Worm (Caenorhabditis elegans) whole organism, young adult: ENCODE measurements around the gene F45F2.10.

Source experiments
- B0336.3 ChIP-seq: fragments of 200-800 bp; sonication (Bioruptor generic); IDR thresholded peaks from 2 replicates; pipeline ENCODE4 v1.3.6; 2022; ENCODE audit warnings: missing genetic modification characterization, missing compliant biosample characterization
- D2030.7 ChIP-seq: fragments of 200-800 bp; sonication (Bioruptor generic); IDR thresholded peaks from 2 replicates; pipeline ENCODE4 v1.3.6; 2022; ENCODE audit warnings: missing genetic modification reagents, missing genetic modification characterization, missing compliant biosample characterization
- F10E7.11 ChIP-seq: sonication (generic microtip); optimal IDR thresholded peaks from 2 replicates; lab custom pipeline; 2017; ENCODE audit warnings: mild to moderate bottlenecking, missing genetic modification characterization, moderate library complexity, missing compliant biosample characterization
- F23B12.7 ChIP-seq: sonication (generic microtip); optimal IDR thresholded peaks from 2 replicates; lab custom pipeline; 2017; ENCODE audit warnings: missing genetic modification characterization, mild to moderate bottlenecking, missing compliant biosample characterization, antibody characterized with exemption, moderate library complexity; ENCODE audit not compliant: insufficient read depth
- F33H1.4 ChIP-seq: fragments of 200-800 bp; sonication (Bioruptor generic); IDR thresholded peaks from 2 replicates; pipeline ENCODE4 v1.3.6; 2022; ENCODE audit warnings: missing genetic modification reagents, missing genetic modification characterization, missing compliant biosample characterization
- F37B4.10 ChIP-seq: fragments of 200-800 bp; sonication (Bioruptor generic); IDR thresholded peaks from 2 replicates; pipeline ENCODE4 v1.3.6; 2022; ENCODE audit warnings: missing genetic modification characterization, missing compliant biosample characterization
- F55B11.4 ChIP-seq: sonication (generic microtip); optimal IDR thresholded peaks from 2 replicates; lab custom pipeline; 2016; ENCODE audit warnings: missing compliant biosample characterization, missing genetic modification characterization, borderline replicate concordance; ENCODE audit not compliant: insufficient read depth
- F57C9.4 ChIP-seq: sonication (generic microtip); optimal IDR thresholded peaks from 2 replicates; lab custom pipeline; 2017; ENCODE audit warnings: mild to moderate bottlenecking, missing genetic modification characterization, missing compliant biosample characterization
- K12H6.12 ChIP-seq: fragments of 200-800 bp; sonication (Bioruptor generic); optimal IDR thresholded peaks from 2 replicates; lab custom pipeline; 2018; ENCODE audit warnings: mild to moderate bottlenecking, missing genetic modification characterization, missing compliant biosample characterization
- Y56A3A.18 ChIP-seq: fragments of 200-800 bp; sonication (Bioruptor generic); IDR thresholded peaks from 2 replicates; pipeline ENCODE4 v1.3.6; 2022; ENCODE audit warnings: missing genetic modification reagents, missing genetic modification characterization, missing compliant biosample characterization
- Y95B8A.8 ChIP-seq: fragments of 200-800 bp; sonication (Bioruptor generic); IDR thresholded peaks from 2 replicates; pipeline ENCODE4 v1.3.6; 2022; ENCODE audit warnings: missing genetic modification reagents, missing genetic modification characterization, missing compliant biosample characterization
- akir-1 ChIP-seq: fragments of 200-800 bp; sonication (Bioruptor generic); optimal IDR thresholded peaks from 2 replicates; lab custom pipeline; 2018; ENCODE audit warnings: mild to moderate bottlenecking, missing genetic modification characterization, moderate library complexity, missing compliant biosample characterization
- aptf-2 ChIP-seq: fragments of 200-800 bp; sonication (Bioruptor generic); conservative IDR thresholded peaks from 2 replicates; pipeline ENCODE4 v1.3.6; 2022; ENCODE audit warnings: missing genetic modification reagents, missing genetic modification characterization, missing compliant biosample characterization
- attf-3 ChIP-seq: fragments of 200-800 bp; sonication (Bioruptor generic); conservative IDR thresholded peaks from 2 replicates; pipeline ENCODE4 v1.3.6; 2022; ENCODE audit warnings: missing genetic modification reagents, missing genetic modification characterization, missing compliant biosample characterization
- attf-5 ChIP-seq: fragments of 200-800 bp; sonication (Bioruptor generic); optimal IDR thresholded peaks from 2 replicates; lab custom pipeline; 2018; ENCODE audit warnings: mild to moderate bottlenecking, missing genetic modification characterization, missing compliant biosample characterization
- bed-1 ChIP-seq: fragments of 200-800 bp; sonication (Bioruptor generic); IDR thresholded peaks from 2 replicates; pipeline ENCODE4 v1.3.6; 2022; ENCODE audit warnings: missing genetic modification reagents, missing genetic modification characterization, missing compliant biosample characterization
- efl-1 ChIP-seq: fragments of 150-350 bp; optimal IDR thresholded peaks from 2 replicates; lab custom pipeline; 2014; ENCODE audit warnings: missing biosample characterization, missing genetic modification reagents, missing genetic modification characterization
- egl-44 ChIP-seq: fragments of 200-800 bp; sonication (Bioruptor generic); IDR thresholded peaks from 2 replicates; pipeline ENCODE4 v1.3.6; 2022; ENCODE audit warnings: missing genetic modification reagents, missing genetic modification characterization, missing compliant biosample characterization
- him-1 ChIP-seq: sonication (generic microtip); optimal IDR thresholded peaks from 2 replicates; lab custom pipeline; 2016; ENCODE audit warnings: missing genotype, missing genetic modification reagents, missing genetic modification characterization, missing compliant biosample characterization
- hlh-12 ChIP-seq: sonication (generic microtip); optimal IDR thresholded peaks from 2 replicates; lab custom pipeline; 2016; ENCODE audit warnings: missing genetic modification characterization, missing compliant biosample characterization
- hsf-1 ChIP-seq: fragments of 200-800 bp; sonication (Bioruptor generic); IDR thresholded peaks from 2 replicates; pipeline ENCODE4 v1.3.6; 2022; ENCODE audit warnings: missing genetic modification reagents, missing genetic modification characterization, missing compliant biosample characterization
- let-526 ChIP-seq: fragments of 200-800 bp; sonication (Bioruptor generic); IDR thresholded peaks from 2 replicates; pipeline ENCODE4 v1.3.6; 2022; ENCODE audit warnings: missing genetic modification reagents, missing genetic modification characterization, missing compliant biosample characterization
- lin-26 ChIP-seq: fragments of 200-800 bp; sonication (Bioruptor generic); IDR thresholded peaks from 2 replicates; pipeline ENCODE4 v1.3.6; 2022; ENCODE audit warnings: missing genetic modification reagents, missing genetic modification characterization, missing compliant biosample characterization
- lir-1 ChIP-seq: fragments of 200-800 bp; sonication (Bioruptor generic); conservative IDR thresholded peaks from 2 replicates; pipeline ENCODE4 v1.3.6; 2022; ENCODE audit warnings: missing genetic modification reagents, missing genetic modification characterization, missing compliant biosample characterization
- lsy-27 ChIP-seq: sonication (generic microtip); optimal IDR thresholded peaks from 2 replicates; lab custom pipeline; 2017; ENCODE audit warnings: missing genetic modification characterization, mild to moderate bottlenecking, missing compliant biosample characterization, antibody characterized with exemption, missing genotype, borderline replicate concordance; ENCODE audit not compliant: insufficient read depth
- madf-6 ChIP-seq: fragments of 200-800 bp; sonication (Bioruptor generic); IDR thresholded peaks from 2 replicates; pipeline ENCODE4 v1.3.6; 2022; ENCODE audit warnings: missing genetic modification reagents, missing genetic modification characterization, missing compliant biosample characterization
- madf-8 ChIP-seq: fragments of 200-800 bp; sonication (Bioruptor generic); conservative IDR thresholded peaks from 2 replicates; pipeline ENCODE4 v1.3.6; 2022; ENCODE audit warnings: missing genetic modification reagents, missing genetic modification characterization, missing compliant biosample characterization
- mes-4 ChIP-seq: sonication (generic microtip); optimal IDR thresholded peaks from 2 replicates; lab custom pipeline; 2016; ENCODE audit warnings: missing genotype, missing genetic modification characterization, missing compliant biosample characterization
- nfya-2 ChIP-seq: fragments of 200-800 bp; sonication (Bioruptor generic); IDR thresholded peaks from 2 replicates; pipeline ENCODE4 v1.3.6; 2022; ENCODE audit warnings: missing genetic modification reagents, missing genetic modification characterization, missing compliant biosample characterization
- nfyb-1 ChIP-seq: fragments of 200-800 bp; sonication (Bioruptor generic); IDR thresholded peaks from 2 replicates; pipeline ENCODE4 v1.3.6; 2022; ENCODE audit warnings: missing genetic modification reagents, missing genetic modification characterization, missing compliant biosample characterization
- nhr-27 ChIP-seq: fragments of 200-800 bp; sonication (Bioruptor generic); optimal IDR thresholded peaks from 2 replicates; lab custom pipeline; 2018; ENCODE audit warnings: mild to moderate bottlenecking, missing genetic modification characterization, moderate library complexity, missing compliant biosample characterization
- pbrm-1 ChIP-seq: fragments of 200-800 bp; sonication (Bioruptor generic); IDR thresholded peaks from 2 replicates; pipeline ENCODE4 v1.3.6; 2022; ENCODE audit warnings: missing genetic modification reagents, missing genetic modification characterization, missing compliant biosample characterization
- pha-4 ChIP-seq: fragments of 150-350 bp; sonication (generic microtip); optimal IDR thresholded peaks from 2 replicates; lab custom pipeline; 2014; ENCODE audit warnings: missing biosample characterization, missing genetic modification reagents, missing genetic modification characterization
- rcor-1 ChIP-seq: fragments of 200-800 bp; sonication (Bioruptor generic); IDR thresholded peaks from 2 replicates; pipeline ENCODE4 v1.3.6; 2022; ENCODE audit warnings: missing genetic modification reagents, missing genetic modification characterization, missing compliant biosample characterization
- snpc-3.4 ChIP-seq: sonication (generic microtip); optimal IDR thresholded peaks from 2 replicates; lab custom pipeline; 2017; ENCODE audit warnings: missing genetic modification characterization, mild to moderate bottlenecking, missing compliant biosample characterization, antibody characterized with exemption, moderate library complexity, missing genotype, missing genetic modification reagents
- snpc-4 ChIP-seq, 5 experiments: fragments of 150-350 bp in 1 of 5; sonication (generic microtip) in 4 of 5; optimal IDR thresholded peaks; 2 replicates each; lab custom pipeline; 2014 to 2018; ENCODE audit warnings: missing genetic modification characterization in 5 of 5, missing biosample characterization in 3 of 5, antibody characterized with exemption in 2 of 5, mild to moderate bottlenecking in 2 of 5, missing compliant biosample characterization in 2 of 5, missing genotype in 2 of 5, moderate library complexity in 2 of 5, missing genetic modification reagents in 1 of 5
- tbp1 ChIP-seq: fragments of 200-800 bp; sonication (Bioruptor generic); optimal IDR thresholded peaks from 2 replicates; lab custom pipeline; 2018; ENCODE audit warnings: mild to moderate bottlenecking, missing genetic modification characterization, missing compliant biosample characterization
- tbx-9 ChIP-seq: sonication (generic microtip); optimal IDR thresholded peaks from 2 replicates; lab custom pipeline; 2016; ENCODE audit warnings: borderline replicate concordance, missing genetic modification characterization, inconsistent platforms, missing compliant biosample characterization
- xnd-1 ChIP-seq: sonication (generic microtip); optimal IDR thresholded peaks from 2 replicates; lab custom pipeline; 2016; ENCODE audit warnings: missing genotype, missing genetic modification reagents, missing genetic modification characterization, missing compliant biosample characterization
- zfh-2 ChIP-seq: fragments of 200-800 bp; sonication (Bioruptor generic); conservative IDR thresholded peaks from 2 replicates; pipeline ENCODE4 v1.3.6; 2022; ENCODE audit warnings: missing genetic modification reagents, missing genetic modification characterization, missing compliant biosample characterization
- ztf-28 ChIP-seq: fragments of 200-800 bp; sonication (Bioruptor generic); IDR thresholded peaks from 2 replicates; pipeline ENCODE4 v1.3.6; 2022; ENCODE audit warnings: missing genetic modification reagents, missing genetic modification characterization, missing compliant biosample characterization

F45F2.10 gene

ce11 chrV:8533067-8533466, 14.4 kb upstream of the F45F2.10 start, which contains the start of the genes his-8 and his-7:
Gene his-8 (minus strand): TSS chrV:8533086.
Gene his-7 (plus strand): TSS chrV:8533379.
- TF ChIP-seq madf-6 (GFP tag; lab: Robert Waterston, UW) = peak; percentile 5; the same call in 1 of the 2 replicates

- TF ChIP-seq F10E7.11 = no peak
Observed at ce11 chrV:8529219-8529618, 10.5 kb upstream of the F45F2.10 start, which contains the start of gene otpl-5. Gene otpl-5 (plus strand): TSS chrV:8529519.

- TF ChIP-seq B0336.3 (no peak), pbrm-1 (no peak), ztf-28 (GFP tag; lab: Robert Waterston, UW) (no peak), attf-5 (no peak), F33H1.4 (GFP tag; lab: Robert Waterston, UW) (no peak)
Observed at ce11 chrV:8525774-8526173, 7.1 kb upstream of the F45F2.10 start, which contains the start of gene otpl-6. Gene otpl-6 (plus strand): TSS chrV:8526074.

- no peak for TF ChIP-seq egl-44
- peak; percentile 69 for TF ChIP-seq him-1
- TF ChIP-seq Y95B8A.8 = no peak
- no peak for TF ChIP-seq mes-4 (tag; lab: Kevin White, UChicago)
- TF ChIP-seq tbp1 = peak; percentile 8
- TF ChIP-seq tbx-9 (tag; lab: Kevin White, UChicago) = no peak
- no peak for TF ChIP-seq B0336.3
- peak; percentile 50 for TF ChIP-seq madf-8 (GFP tag; lab: Robert Waterston, UW)
- no peak for TF ChIP-seq lsy-27 (tag; lab: Kevin White, UChicago)
- TF ChIP-seq F55B11.4 (tag; lab: Kevin White, UChicago) = no peak
- TF ChIP-seq snpc-3.4 (tag; lab: Kevin White, UChicago) = no peak
- TF ChIP-seq nfyb-1 (GFP tag; lab: Robert Waterston, UW) = no peak
- no peak for TF ChIP-seq F37B4.10 (GFP tag; lab: Robert Waterston, UW)
- no peak for TF ChIP-seq zfh-2 (GFP tag; lab: Robert Waterston, UW)
- no peak for TF ChIP-seq nfya-2 (GFP tag; lab: Robert Waterston, UW)
- TF ChIP-seq xnd-1 = peak; percentile 94
- TF ChIP-seq bed-1 (GFP tag; lab: Robert Waterston, UW) = no peak
- TF ChIP-seq attf-3 = no peak
- TF ChIP-seq K12H6.12 = no peak
- TF ChIP-seq akir-1 = no peak
- TF ChIP-seq aptf-2 (GFP tag; lab: Robert Waterston, UW) = no peak
- TF ChIP-seq hlh-12 (tag; lab: Kevin White, UChicago) = no peak
- TF ChIP-seq let-526 (GFP tag; lab: Robert Waterston, UW) = no peak
- TF ChIP-seq hsf-1 (GFP tag; lab: Robert Waterston, UW) = no peak
- no peak for TF ChIP-seq F23B12.7 (tag; lab: Kevin White, UChicago)
- peak; percentile 28; the same call in 1 of the 2 replicates for TF ChIP-seq D2030.7
- TF ChIP-seq pha-4 (tag; lab: Kevin White, UChicago) = no peak
- TF ChIP-seq snpc-4 (GFP tag; optimal IDR thresholded peaks at IDR 0.05; lab: Kevin White, UChicago) = no peak
- no peak for TF ChIP-seq snpc-4 (tag; optimal IDR thresholded peaks at IDR 0.05; lab: Kevin White, UChicago)
- no peak for TF ChIP-seq F57C9.4 (tag; lab: Kevin White, UChicago)
- TF ChIP-seq efl-1 (GFP tag; lab: Kevin White, UChicago) = peak; percentile 2
- no peak for TF ChIP-seq rcor-1 (GFP tag; lab: Robert Waterston, UW)
- no peak for TF ChIP-seq Y56A3A.18 (GFP tag; lab: Robert Waterston, UW)
- TF ChIP-seq nhr-27 (tag; lab: Kevin White, UChicago) = no peak
- no peak for TF ChIP-seq lin-26 (GFP tag; lab: Robert Waterston, UW)
- peak; percentile 89 for TF ChIP-seq madf-6 (GFP tag; lab: Robert Waterston, UW)
- TF ChIP-seq lir-1 (GFP tag; lab: Robert Waterston, UW) = no peak
Observed at ce11 chrV:8520846-8521553, 2.3 kb upstream of the F45F2.10 start, which contains the start of the genes F45F2.11 and otpl-7. Gene F45F2.11 (minus strand): TSS chrV:8520896. Gene otpl-7 (plus strand): TSS chrV:8521503.
